Worm (Caenorhabditis elegans): ENCODE data around the gene dhs-7.
A peak's percentile ranks its signal among the peaks of the same experiment; 100 is the strongest.

The dhs-7 gene

DNA sequence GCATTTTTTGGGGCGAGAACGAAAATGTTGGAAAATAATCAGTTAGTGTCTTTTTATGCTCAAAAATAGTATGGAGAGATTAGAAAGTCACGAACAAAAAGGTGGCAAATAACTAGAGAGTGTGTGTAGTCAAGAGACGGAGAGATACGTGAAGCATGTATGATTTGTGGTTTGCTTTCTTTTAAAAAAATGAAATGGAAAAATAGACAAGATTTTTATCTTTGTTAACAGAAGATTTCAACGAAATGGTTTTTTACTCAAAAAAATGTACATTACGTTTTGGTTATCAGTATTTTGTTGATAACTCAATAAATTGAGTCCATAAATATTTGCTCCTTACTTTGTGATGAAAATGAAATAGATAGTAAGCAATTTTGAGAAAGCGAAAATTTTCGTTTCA, at the start of gene dhs-7:
dhs-7 (minus strand) TSS at position 277 of the 400 bp plus-strand sequence.
- no peak for TF ChIP-seq bed-1 (GFP tag; IDR thresholded peaks at IDR 0.05)
- TF ChIP-seq ceh-40 (GFP tag; IDR thresholded peaks at IDR 0.05) = no peak
- no peak for TF ChIP-seq Y56A3A.18 (GFP tag; IDR thresholded peaks at IDR 0.05)
- TF ChIP-seq K12H6.12 (tag; optimal IDR thresholded peaks at IDR 0.05) = no peak
- TF ChIP-seq hmg-20 (GFP tag; IDR thresholded peaks at IDR 0.05) = no peak
- TF ChIP-seq akir-1 (GFP tag; optimal IDR thresholded peaks at IDR 0.05) = no peak
- TF ChIP-seq dpff-1 (tag; optimal IDR thresholded peaks at IDR 0.05) = no peak
- peak; percentile 25 for TF ChIP-seq nhr-80 (tag; optimal IDR thresholded peaks at IDR 0.05)

DNA sequence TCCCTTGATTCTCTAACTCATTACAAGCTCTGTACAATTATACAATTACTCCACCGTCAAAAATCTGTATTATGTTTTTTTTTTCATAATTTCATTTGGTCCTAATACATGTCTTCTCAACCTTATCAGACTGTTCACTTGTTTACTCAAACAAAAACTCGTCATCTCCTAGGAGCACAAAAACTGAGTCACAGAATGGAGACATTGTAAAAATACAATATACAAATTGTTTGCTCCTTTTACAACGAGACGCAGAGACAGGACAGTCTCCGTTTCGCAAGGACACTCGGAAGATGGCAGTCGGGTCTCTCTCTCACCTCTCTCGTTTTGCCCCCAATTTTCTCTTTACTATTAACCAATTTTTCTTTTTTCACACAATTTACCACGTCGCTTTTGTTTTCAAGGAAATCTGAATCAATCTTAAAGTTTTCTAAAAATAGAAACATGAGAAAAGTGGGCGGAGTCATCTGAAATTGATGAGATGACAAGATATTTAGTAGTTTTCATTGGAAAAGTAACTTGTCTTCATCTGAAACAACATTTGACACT, 47.4 kb upstream of the dhs-7 start, which contains the start of gene F32A5.8:
F32A5.8 (plus strand) TSS at position 499 of the 549 bp plus-strand sequence.
- TF ChIP-seq nfyb-1 (GFP tag; IDR thresholded peaks at IDR 0.05) (0 out of 2 replicates have a peak, but pooled peaks have one; percentile 15), aptf-3 (GFP tag; IDR thresholded peaks at IDR 0.05) (no peak), aptf-2 (GFP tag; conservative IDR thresholded peaks at IDR 0.05) (no peak), attf-5 (GFP tag; optimal IDR thresholded peaks at IDR 0.05) (peak; percentile 15), snpc-3.4 (tag; optimal IDR thresholded peaks at IDR 0.05) (no peak), attf-3 (GFP tag; conservative IDR thresholded peaks at IDR 0.05) (0 out of 2 replicates have a peak, but pooled peaks have one; percentile 23), let-607 (tag; optimal IDR thresholded peaks at IDR 0.05) (no peak), egl-18 (GFP tag; IDR thresholded peaks at IDR 0.05) (no peak), hlh-12 (tag; optimal IDR thresholded peaks at IDR 0.05) (no peak), ztf-26 (tag; optimal IDR thresholded peaks at IDR 0.05) (no peak), ztf-25 (GFP tag; IDR thresholded peaks at IDR 0.05) (no peak), hmg-1.2 (GFP tag; IDR thresholded peaks at IDR 0.05) (0 out of 2 replicates have a peak, but pooled peaks have one; percentile 16), ceh-91 (GFP tag; IDR thresholded peaks at IDR 0.05) (no peak), pbrm-1 (GFP tag; IDR thresholded peaks at IDR 0.05) (peak; percentile 29; the same call in 1 of the 2 replicates), ceh-40 (GFP tag; IDR thresholded peaks at IDR 0.05) (no peak), Y53F4B.3 (GFP tag; IDR thresholded peaks at IDR 0.05) (no peak), F23B12.7 (tag; optimal IDR thresholded peaks at IDR 0.05; ENCODE audit: insufficient read depth) (no peak), attf-6 (GFP tag; IDR thresholded peaks at IDR 0.05) (no peak), F22D6.2 (tag; optimal IDR thresholded peaks at IDR 0.05) (no peak), ekl-4 (GFP tag; IDR thresholded peaks at IDR 0.05) (0 out of 2 replicates have a peak, but pooled peaks have one; percentile 36), egl-44 (GFP tag; IDR thresholded peaks at IDR 0.05) (no peak), nhr-80 (tag; optimal IDR thresholded peaks at IDR 0.05) (peak; percentile 82), ztf-3 (GFP tag; optimal IDR thresholded peaks at IDR 0.05) (no peak), F57A8.1 (GFP tag; optimal IDR thresholded peaks at IDR 0.05) (no peak), ccch-3 (GFP tag; optimal IDR thresholded peaks at IDR 0.05) (no peak), atf-7 (tag; optimal IDR thresholded peaks at IDR 0.05) (no peak), unc-130 (GFP tag; optimal IDR thresholded peaks at IDR 0.05) (no peak), F55B11.4 (tag; optimal IDR thresholded peaks at IDR 0.05; ENCODE audit: borderline replicate concordance, insufficient read depth) (no peak)

DNA sequence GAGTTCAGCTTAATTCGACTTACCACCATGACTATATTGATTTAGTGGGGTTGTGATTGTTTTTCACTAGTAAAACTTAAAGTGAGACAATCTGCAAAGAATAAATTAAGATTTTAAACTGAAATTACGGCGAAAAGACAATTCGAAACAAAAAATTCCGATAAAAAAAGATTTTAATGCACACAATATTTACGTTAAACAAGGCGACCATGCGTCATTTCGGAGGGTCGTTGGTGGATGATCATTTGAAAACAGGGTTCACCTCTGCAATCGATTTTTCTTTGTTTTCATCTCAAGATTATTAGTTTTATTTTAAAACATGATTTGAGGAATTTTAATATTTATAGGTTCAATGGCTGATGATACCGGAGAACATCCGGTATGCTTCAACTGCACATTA, 44.8 kb upstream of the dhs-7 start, which contains the start of gene lsm-4:
lsm-4 (minus strand) TSS at position 91 of the 400 bp plus-strand sequence.
- no peak for TF ChIP-seq cebp-1 (GFP tag; IDR thresholded peaks at IDR 0.05)
- TF ChIP-seq cebp-1 (tag; optimal IDR thresholded peaks at IDR 0.05) = no peak
- no peak for TF ChIP-seq ceh-58 (GFP tag; IDR thresholded peaks at IDR 0.05)
- TF ChIP-seq him-1 (tag; optimal IDR thresholded peaks at IDR 0.05) = no peak
- TF ChIP-seq attf-3 (GFP tag; conservative IDR thresholded peaks at IDR 0.05) = peak; percentile 86
- no peak for TF ChIP-seq efl-1 (GFP tag; optimal IDR thresholded peaks at IDR 0.05)

All from whole organism, young adult.